Worm (Caenorhabditis elegans) whole organism, early embryonic: ENCODE measurements around the gene F53E10.5.

Source experiments
- B0310.2 ChIP-seq: sonication (generic microtip); optimal IDR thresholded peaks from 2 replicates; lab custom pipeline; 2016; ENCODE audit warnings: mild to moderate bottlenecking, missing genetic modification characterization, missing compliant biosample characterization
- F13C5.2 ChIP-seq: sonication (generic microtip); optimal IDR thresholded peaks from 2 replicates; lab custom pipeline; 2017; ENCODE audit warnings: mild to moderate bottlenecking, missing genetic modification characterization, inconsistent platforms, missing compliant biosample characterization
- aly-1 ChIP-seq: sonication (generic microtip); optimal IDR thresholded peaks from 2 replicates; lab custom pipeline; 2016; ENCODE audit warnings: missing genetic modification characterization, missing compliant biosample characterization
- ama-1 ChIP-seq: fragments of 150-350 bp; optimal IDR thresholded peaks from 2 replicates; lab custom pipeline; 2014
- ceh-13 ChIP-seq: fragments of 200-800 bp; sonication (Bioruptor generic); optimal IDR thresholded peaks from 2 replicates; lab custom pipeline; 2018; ENCODE audit warnings: mild to moderate bottlenecking, missing genetic modification characterization, missing compliant biosample characterization
- ceh-36 ChIP-seq: sonication (generic microtip); optimal IDR thresholded peaks from 2 replicates; lab custom pipeline; 2016; ENCODE audit warnings: missing genetic modification characterization, inconsistent platforms, missing compliant biosample characterization
- ets-7 ChIP-seq: sonication (generic microtip); optimal IDR thresholded peaks from 2 replicates; lab custom pipeline; 2016; ENCODE audit warnings: missing genotype, missing genetic modification characterization, missing compliant biosample characterization
- flt-1 ChIP-seq: fragments of 200-800 bp; sonication (Bioruptor generic); IDR thresholded peaks from 2 replicates; pipeline ENCODE4 v1.3.6; 2022; ENCODE audit warnings: missing genetic modification characterization, missing compliant biosample characterization
- hmbx-1 ChIP-seq: sonication (generic microtip); optimal IDR thresholded peaks from 2 replicates; lab custom pipeline; 2016; ENCODE audit warnings: mild to moderate bottlenecking, missing genetic modification characterization, missing compliant biosample characterization
- hmg-4 ChIP-seq: fragments of 200-800 bp; sonication (Bioruptor generic); optimal IDR thresholded peaks from 2 replicates; lab custom pipeline; 2018; ENCODE audit warnings: mild to moderate bottlenecking, missing genetic modification characterization, missing compliant biosample characterization
- hnd-1 ChIP-seq: sonication (generic microtip); optimal IDR thresholded peaks from 2 replicates; lab custom pipeline; 2016; ENCODE audit warnings: missing genetic modification characterization, missing compliant biosample characterization
- pes-1 ChIP-seq: fragments of 200-800 bp; sonication (Bioruptor generic); IDR thresholded peaks from 2 replicates; pipeline ENCODE4 v1.3.6; 2022; ENCODE audit warnings: missing genetic modification reagents, missing genetic modification characterization, missing compliant biosample characterization
- scrt-1 ChIP-seq: fragments of 200-800 bp; sonication (Bioruptor generic); IDR thresholded peaks from 2 replicates; pipeline ENCODE4 v1.3.6; 2022; ENCODE audit warnings: missing genetic modification characterization, missing compliant biosample characterization
- sea-1 ChIP-seq: fragments of 200-800 bp; sonication (Bioruptor generic); conservative IDR thresholded peaks from 2 replicates; pipeline ENCODE4 v1.3.6; 2022; ENCODE audit warnings: missing genetic modification characterization, missing compliant biosample characterization
- tbx-11 ChIP-seq: fragments of 200-800 bp; sonication (Bioruptor generic); IDR thresholded peaks from 2 replicates; pipeline ENCODE4 v1.3.6; 2022; ENCODE audit warnings: missing genetic modification characterization, missing compliant biosample characterization
- tbx-37 ChIP-seq: fragments of 200-800 bp; sonication (Bioruptor generic); conservative IDR thresholded peaks from 2 replicates; pipeline ENCODE4 v1.3.6; 2022; ENCODE audit warnings: missing genetic modification reagents, missing genetic modification characterization, missing compliant biosample characterization
- tra-4 ChIP-seq: sonication (generic microtip); optimal IDR thresholded peaks from 2 replicates; lab custom pipeline; 2017; ENCODE audit warnings: missing genetic modification characterization, missing compliant biosample characterization

The F53E10.5 gene

ce11 chrV:2621879-2622278 is 23.1 kb upstream of the F53E10.5 start, which contains the start of gene srh-271:
TSS of gene srh-271 (minus strand) at chrV:2621979.
- TF ChIP-seq aly-1 (tag; lab: Kevin White, UChicago) (no peak), hnd-1 (no peak), tbx-11 (no peak), ama-1 (no peak), sea-1 (no peak), F13C5.2 (tag; lab: Kevin White, UChicago) (no peak), ets-7 (no peak), hmg-4 (GFP tag; lab: Kevin White, UChicago) (no peak), hmbx-1 (tag; lab: Kevin White, UChicago) (no peak), tra-4 (no peak), ceh-36 (tag; lab: Kevin White, UChicago) (no peak), pes-1 (GFP tag; lab: Robert Waterston, UW) (no peak), tbx-37 (GFP tag; lab: Robert Waterston, UW) (no peak)

DNA sequence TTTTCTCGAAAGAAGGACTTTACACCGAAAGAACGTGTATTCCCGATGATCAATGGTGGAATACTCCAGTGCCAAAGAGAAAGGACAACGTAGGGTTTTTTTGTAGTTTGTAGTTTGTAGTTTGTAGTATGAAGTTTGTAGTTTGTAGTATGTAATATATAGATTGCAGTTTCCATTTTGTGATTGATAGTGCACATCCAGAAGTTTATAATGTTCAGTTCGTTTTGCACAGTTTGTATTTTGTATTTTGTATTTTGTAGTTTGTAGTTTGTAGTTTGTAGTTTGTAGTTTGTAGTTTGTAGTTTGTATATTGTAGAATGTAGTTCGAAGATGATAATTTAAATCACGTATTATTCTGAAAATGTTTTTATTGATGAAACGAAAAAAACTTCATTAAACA is 18.8 kb upstream of the F53E10.5 start:
- TF ChIP-seq flt-1 (GFP tag; lab: Robert Waterston, UW), result no peak
- 0 out of 2 replicates have a peak, but pooled peaks have one; percentile 13 for TF ChIP-seq tbx-11

DNA sequence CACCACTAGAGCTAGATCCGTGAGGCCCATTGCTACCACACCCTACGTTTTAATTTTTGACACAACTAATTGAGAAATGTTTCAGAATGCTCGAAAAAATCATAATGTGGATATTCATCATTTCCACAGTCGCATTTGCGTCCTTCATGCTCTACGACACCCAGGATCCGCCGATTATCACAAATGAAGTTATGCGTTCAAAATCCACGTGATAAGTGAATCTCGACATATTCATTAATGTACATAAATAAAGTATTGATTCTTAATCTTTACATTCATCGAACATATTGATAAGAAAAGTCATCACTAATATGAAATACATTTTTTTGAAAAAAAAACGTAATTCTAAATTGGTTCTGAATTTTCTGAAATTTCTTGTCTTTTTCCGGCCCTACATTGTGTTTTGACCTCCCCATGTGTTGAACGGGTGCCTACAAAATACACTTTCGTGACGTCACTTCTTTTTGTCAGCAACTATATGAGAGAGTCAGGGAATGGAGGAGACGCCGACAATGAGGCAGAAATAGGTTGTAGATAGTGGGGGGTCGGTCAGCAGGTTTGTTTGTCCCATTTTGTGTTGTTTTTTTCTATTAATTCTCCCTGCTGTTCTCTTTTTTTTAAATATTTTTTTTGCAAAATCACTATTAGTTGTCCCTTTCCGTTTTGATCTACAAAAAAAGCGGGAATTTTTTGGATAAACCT is 16.4 kb upstream of the F53E10.5 start, which contains the start of gene F53E10.1:
TSS of gene F53E10.1 (plus strand) at position 325 of the 702 bp plus-strand sequence.
- TF ChIP-seq aly-1 (tag; lab: Kevin White, UChicago) (no peak), B0310.2 (no peak), ceh-13 (GFP tag; lab: Kevin White, UChicago) (no peak), flt-1 (GFP tag; lab: Robert Waterston, UW) (no peak)

DNA sequence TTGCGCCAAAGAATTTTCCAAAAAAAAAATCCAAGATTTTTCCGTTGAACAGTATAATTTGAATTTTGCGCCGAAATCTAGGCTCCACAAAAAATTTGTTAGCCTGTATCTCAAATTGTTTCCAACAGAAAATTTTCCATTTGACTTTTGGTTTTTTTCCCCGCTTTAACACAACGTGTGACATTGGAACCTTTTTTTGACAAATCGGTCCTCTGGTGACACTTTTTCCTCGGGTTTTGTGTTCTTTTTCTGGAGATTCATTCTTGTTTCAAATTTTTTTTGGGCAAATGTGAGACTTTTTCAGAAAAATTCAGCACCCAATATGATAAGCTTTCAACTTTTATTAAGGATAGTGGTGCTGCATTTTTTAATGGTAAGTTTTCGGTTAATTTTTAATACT is 9.6 kb upstream of the F53E10.5 start, which contains the start of gene acr-17:
TSS of gene acr-17 (plus strand) at position 301 of the 400 bp plus-strand sequence.
- TF ChIP-seq ceh-36 (tag; lab: Kevin White, UChicago), result no peak
- TF ChIP-seq tbx-11, result no peak
- no peak for TF ChIP-seq ceh-13 (GFP tag; lab: Kevin White, UChicago)
- TF ChIP-seq ama-1, result no peak
- no peak for TF ChIP-seq ets-7
- TF ChIP-seq pes-1 (GFP tag; lab: Robert Waterston, UW), result no peak
- no peak for TF ChIP-seq scrt-1 (GFP tag; lab: Robert Waterston, UW)
- TF ChIP-seq F13C5.2 (tag; lab: Kevin White, UChicago), result no peak

- TF ChIP-seq tbx-37 (GFP tag; lab: Robert Waterston, UW), result peak; percentile 60; the same call in 1 of the 2 replicates
- no peak for TF ChIP-seq sea-1
- no peak for TF ChIP-seq hmg-4 (GFP tag; lab: Kevin White, UChicago)
- TF ChIP-seq ceh-36 (tag; lab: Kevin White, UChicago), result no peak
- peak; percentile 53; the same call in 1 of the 2 replicates for TF ChIP-seq pes-1 (GFP tag; lab: Robert Waterston, UW)
- TF ChIP-seq ama-1, result no peak
- TF ChIP-seq hnd-1, result no peak
- no peak for TF ChIP-seq ceh-13 (GFP tag; lab: Kevin White, UChicago)
- 0 out of 2 replicates have a peak, but pooled peaks have one; percentile 16 for TF ChIP-seq tbx-11
- no peak for TF ChIP-seq hmbx-1 (tag; lab: Kevin White, UChicago)
- no peak for TF ChIP-seq flt-1 (GFP tag; lab: Robert Waterston, UW)
- no peak for TF ChIP-seq tra-4
- TF ChIP-seq ets-7, result no peak
- no peak for TF ChIP-seq aly-1 (tag; lab: Kevin White, UChicago)
- TF ChIP-seq B0310.2, result no peak
- TF ChIP-seq F13C5.2 (tag; lab: Kevin White, UChicago), result no peak
- TF ChIP-seq scrt-1 (GFP tag; lab: Robert Waterston, UW), result no peak
These were observed 4.3 kb upstream of the F53E10.5 start, which contains the start of gene F53E10.6 for ce11 chrV:2603056-2603455. TSS of gene F53E10.6 (minus strand) at chrV:2603063.

DNA sequence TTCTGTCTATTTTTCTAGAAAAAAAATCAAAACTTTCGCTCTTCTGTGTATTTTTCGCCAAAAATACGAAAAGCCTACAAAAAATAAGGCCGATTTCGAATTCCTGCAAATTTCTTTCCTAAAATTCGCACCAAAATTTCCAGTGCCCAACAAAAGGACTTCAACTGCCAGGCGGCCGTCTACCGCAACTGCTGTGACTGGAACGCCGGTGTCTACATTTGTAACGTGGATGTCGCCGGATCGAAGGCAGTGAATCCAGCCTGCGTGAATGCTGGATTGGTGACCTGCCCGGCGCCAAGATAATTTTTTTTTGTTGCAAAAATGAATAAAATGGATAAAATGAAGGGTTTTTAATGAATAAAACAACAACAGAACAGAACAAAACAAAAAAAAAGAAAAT is 3.1 kb upstream of the F53E10.5 start:
- TF ChIP-seq hnd-1 (no peak), hmg-4 (GFP tag; lab: Kevin White, UChicago) (no peak), tbx-11 (no peak)

DNA sequence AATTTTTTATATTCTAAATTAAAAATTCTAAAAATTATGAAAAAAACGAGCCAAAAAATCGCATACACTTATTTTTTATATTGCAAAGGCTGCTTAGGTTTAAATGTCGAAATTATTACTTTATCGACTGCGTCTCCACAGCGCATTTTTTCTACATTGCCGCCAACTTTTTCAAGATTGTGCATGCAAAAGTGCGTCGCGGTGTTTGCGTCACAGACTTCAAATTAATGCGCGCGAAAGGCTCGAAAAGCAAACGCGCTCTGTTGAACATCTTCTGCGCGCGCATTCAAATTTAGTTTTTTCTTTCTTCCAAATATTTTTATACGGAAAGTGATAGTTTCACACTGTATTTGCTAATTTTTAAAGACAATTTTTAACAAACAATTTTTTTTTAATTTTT is 1.8 kb upstream of the F53E10.5 start:
- peak; percentile 52; the same call in 1 of the 2 replicates for TF ChIP-seq pes-1 (GFP tag; lab: Robert Waterston, UW)
- 0 out of 2 replicates have a peak, but pooled peaks have one; percentile 18 for TF ChIP-seq tbx-11
- TF ChIP-seq tbx-37 (GFP tag; lab: Robert Waterston, UW), result no peak
- peak; percentile 4 for TF ChIP-seq F13C5.2 (tag; lab: Kevin White, UChicago)

- TF ChIP-seq tbx-37 (GFP tag; lab: Robert Waterston, UW), result no peak
- no peak for TF ChIP-seq pes-1 (GFP tag; lab: Robert Waterston, UW)
- TF ChIP-seq tbx-11, result no peak
- TF ChIP-seq aly-1 (tag; lab: Kevin White, UChicago), result no peak
- TF ChIP-seq hnd-1, result no peak
- no peak for TF ChIP-seq hmbx-1 (tag; lab: Kevin White, UChicago)
- no peak for TF ChIP-seq tra-4
- TF ChIP-seq ceh-36 (tag; lab: Kevin White, UChicago), result no peak
- no peak for TF ChIP-seq F13C5.2 (tag; lab: Kevin White, UChicago)
- no peak for TF ChIP-seq scrt-1 (GFP tag; lab: Robert Waterston, UW)
- TF ChIP-seq sea-1, result no peak
- no peak for TF ChIP-seq ama-1
- no peak for TF ChIP-seq flt-1 (GFP tag; lab: Robert Waterston, UW)
- no peak for TF ChIP-seq ets-7
- no peak for TF ChIP-seq B0310.2
- no peak for TF ChIP-seq hmg-4 (GFP tag; lab: Kevin White, UChicago)
- TF ChIP-seq ceh-13 (GFP tag; lab: Kevin White, UChicago), result no peak
These were observed 3.0 kb downstream of the F53E10.5 start for ce11 chrV:2595720-2596119.
